Fruit fly (Drosophila melanogaster) whole organism, embryonic: ENCODE results near the gene cnc.

Experiments
- Awh ChIP-seq: fragments of 200-800 bp; sonication (Bioruptor generic); IDR thresholded peaks from 2 replicates; pipeline ENCODE4, ENCODE4 v1.3.6; 2022; ENCODE audit warnings: missing biosample characterization, missing genetic modification characterization
- Bgb ChIP-seq: fragments of 200-800 bp; sonication (Bioruptor generic); IDR thresholded peaks from 2 replicates; pipeline ENCODE4 v1.3.6; 2022; ENCODE audit warnings: missing biosample characterization, missing genetic modification characterization; ENCODE audit not compliant: partially characterized antibody
- CG10321 ChIP-seq: fragments of 200-800 bp; sonication (Bioruptor generic); IDR thresholded peaks from 2 replicates; pipeline ENCODE4 v1.3.6; 2022; ENCODE audit warnings: missing biosample characterization, missing genetic modification characterization
- CG11504 ChIP-seq: fragments of 200-800 bp; sonication (Bioruptor generic); optimal IDR thresholded peaks from 3 replicates; lab custom pipeline; 2019; ENCODE audit warnings: missing biosample characterization, mild to moderate bottlenecking, missing genetic modification characterization, moderate library complexity
- CG12104 ChIP-seq: fragments of 200-800 bp; sonication (Bioruptor generic); optimal IDR thresholded peaks from 3 replicates; lab custom pipeline; 2016; ENCODE audit warnings: missing biosample characterization, missing genetic modification characterization
- CG12769 ChIP-seq: fragments of 200-800 bp; sonication (Bioruptor generic); optimal IDR thresholded peaks from 2 replicates; lab custom pipeline; 2019; ENCODE audit warnings: missing biosample characterization, mild to moderate bottlenecking, missing genetic modification characterization, moderate library complexity
- CG14860 ChIP-seq: fragments of 200-800 bp; sonication (Bioruptor generic); IDR thresholded peaks from 3 replicates; pipeline ENCODE4 v1.3.6; 2022; ENCODE audit warnings: missing biosample characterization, missing genetic modification characterization; ENCODE audit not compliant: partially characterized antibody
- CG17568 ChIP-seq: fragments of 200-800 bp; sonication (Bioruptor generic); optimal IDR thresholded peaks from 2 replicates; lab custom pipeline; 2018; ENCODE audit warnings: missing biosample characterization, mild to moderate bottlenecking, missing genetic modification characterization, moderate library complexity
- CG2129 ChIP-seq: fragments of 200-800 bp; sonication (Bioruptor generic); IDR thresholded peaks from 2 replicates; pipeline ENCODE4 v1.3.6; 2022; ENCODE audit warnings: missing biosample characterization, missing genetic modification characterization; ENCODE audit not compliant: partially characterized antibody
- CG2712 ChIP-seq: fragments of 200-800 bp; optimal IDR thresholded peaks from 3 replicates; lab custom pipeline; 2019; ENCODE audit warnings: missing biosample characterization, mild to moderate bottlenecking, missing genetic modification characterization, moderate library complexity
- CG3726 ChIP-seq: fragments of 200-800 bp; sonication (Bioruptor generic); IDR thresholded peaks from 3 replicates; pipeline ENCODE4, ENCODE4 v1.3.6; 2022; ENCODE audit warnings: missing biosample characterization, missing genetic modification characterization
- CG6175 ChIP-seq: fragments of 200-800 bp; sonication (Bioruptor generic); IDR thresholded peaks from 3 replicates; pipeline ENCODE4 v1.3.6; 2022; ENCODE audit warnings: missing biosample characterization, missing genetic modification characterization
- D19A ChIP-seq: fragments of 200-800 bp; optimal IDR thresholded peaks from 3 replicates; lab custom pipeline; 2019; ENCODE audit warnings: missing biosample characterization, mild to moderate bottlenecking, missing genetic modification characterization, moderate library complexity
- Deaf1 ChIP-seq: fragments of 200-800 bp; optimal IDR thresholded peaks from 3 replicates; lab custom pipeline; 2019; ENCODE audit warnings: missing biosample characterization, mild to moderate bottlenecking, missing genetic modification characterization, moderate library complexity
- Dfd ChIP-seq, 2 experiments: fragments of >200 bp; optimal IDR thresholded peaks; 2 replicates each; lab custom pipeline; 2017; ENCODE audit warnings: missing biosample characterization in 2 of 2, missing genetic modification characterization in 2 of 2
- Dip2 ChIP-seq: fragments of 200-800 bp; sonication (Bioruptor generic); IDR thresholded peaks from 2 replicates; pipeline ENCODE4 v1.3.6; 2022; ENCODE audit warnings: missing biosample characterization, missing genetic modification characterization
- Drgx ChIP-seq: fragments of 200-800 bp; sonication (Bioruptor generic); IDR thresholded peaks from 2 replicates; pipeline ENCODE4 v1.3.6; 2022; ENCODE audit warnings: missing biosample characterization, missing genetic modification characterization
- E2f1 ChIP-seq: fragments of 200-800 bp; sonication (Bioruptor generic); IDR thresholded peaks from 2 replicates; pipeline ENCODE4 v1.3.6; 2022; ENCODE audit warnings: missing biosample characterization, missing genetic modification characterization
- Med ChIP-seq: fragments of 200-800 bp; sonication (Bioruptor generic); peaks from one replicate; lab custom pipeline; 2016; ENCODE audit warnings: missing biosample characterization, missing genetic modification characterization, mild to moderate bottlenecking, inconsistent platforms, moderate library complexity
- NFAT ChIP-seq: fragments of 200-800 bp; sonication (Bioruptor generic); IDR thresholded peaks from 2 replicates; pipeline ENCODE4 v1.3.6; 2022; ENCODE audit warnings: missing biosample characterization, missing genetic modification characterization
- Neu2 ChIP-seq: fragments of 200-800 bp; sonication (Bioruptor generic); optimal IDR thresholded peaks from 3 replicates; lab custom pipeline; 2016; ENCODE audit warnings: missing biosample characterization, missing genetic modification characterization, borderline replicate concordance
- Nf-YB ChIP-seq: fragments of 200-800 bp; sonication (Bioruptor generic); optimal IDR thresholded peaks from 3 replicates; lab custom pipeline; 2019; ENCODE audit warnings: missing biosample characterization, mild to moderate bottlenecking, missing genetic modification characterization, moderate library complexity
- Nf-YC ChIP-seq: fragments of 200-800 bp; optimal IDR thresholded peaks from 3 replicates; lab custom pipeline; 2019; ENCODE audit warnings: missing biosample characterization, mild to moderate bottlenecking, missing genetic modification characterization, moderate library complexity
- Pdp1 ChIP-seq, 2 experiments: fragments of 200-800 bp; sonication (Bioruptor generic); optimal IDR thresholded peaks; 3 replicates each; lab custom pipeline; 2016; ENCODE audit warnings: missing biosample characterization in 2 of 2, missing genetic modification characterization in 2 of 2, mild to moderate bottlenecking in 1 of 2, moderate library complexity in 1 of 2
- Sry-β ChIP-seq: fragments of 200-800 bp; sonication (Bioruptor generic); optimal IDR thresholded peaks from 2 replicates; lab custom pipeline; 2018; ENCODE audit warnings: missing biosample characterization, mild to moderate bottlenecking, missing genetic modification characterization, moderate library complexity
- abd-A ChIP-seq: fragments of 200-800 bp; sonication (Bioruptor generic); optimal IDR thresholded peaks from 3 replicates; lab custom pipeline; 2019; ENCODE audit warnings: missing biosample characterization, mild to moderate bottlenecking, missing genetic modification characterization, moderate library complexity
- cg ChIP-seq: fragments of 200-800 bp; sonication (Bioruptor generic); optimal IDR thresholded peaks from 3 replicates; lab custom pipeline; 2019; ENCODE audit warnings: missing biosample characterization, mild to moderate bottlenecking, missing genetic modification characterization, moderate library complexity
- chinmo ChIP-seq: fragments of 200-800 bp; sonication (Bioruptor generic); IDR thresholded peaks from 4 replicates; pipeline ENCODE4 v1.3.6; 2022; ENCODE audit warnings: missing biosample characterization, missing genetic modification characterization; ENCODE audit not compliant: partially characterized antibody
- dimm ChIP-seq: fragments of 200-800 bp; sonication (Bioruptor generic); IDR thresholded peaks from 2 replicates; pipeline ENCODE4 v1.3.6; 2022; ENCODE audit warnings: missing biosample characterization, missing genetic modification characterization
- fru ChIP-seq: fragments of >200 bp; optimal IDR thresholded peaks from 2 replicates; lab custom pipeline; 2017
- gem ChIP-seq: fragments of 200-800 bp; sonication (Bioruptor generic); optimal IDR thresholded peaks from 2 replicates; lab custom pipeline; 2019; ENCODE audit warnings: missing biosample characterization, mild to moderate bottlenecking, missing genetic modification characterization, moderate library complexity
- kni ChIP-seq: fragments of 200-800 bp; sonication (Bioruptor generic); optimal IDR thresholded peaks from 3 replicates; lab custom pipeline; 2017; ENCODE audit warnings: mild to moderate bottlenecking, missing biosample characterization, missing genetic modification reagents, missing genetic modification characterization
- lilli ChIP-seq: fragments of 200-800 bp; sonication (Bioruptor generic); optimal IDR thresholded peaks from 3 replicates; lab custom pipeline; 2016; ENCODE audit warnings: missing biosample characterization, missing genetic modification characterization
- nerfin-2 ChIP-seq: fragments of 200-800 bp; sonication (Bioruptor generic); IDR thresholded peaks from 2 replicates; pipeline ENCODE4 v1.3.6; 2022; ENCODE audit warnings: missing biosample characterization, missing genetic modification characterization; ENCODE audit not compliant: partially characterized antibody
- prd ChIP-seq, 3 experiments: fragments of >200 bp in 2 of 3; fragments of 200-800 bp in 1 of 3; sonication (Bioruptor generic) in 1 of 3; optimal IDR thresholded peaks in 2 of 3; IDR thresholded peaks in 1 of 3; 2 replicates in 2 of 3; 3 replicates in 1 of 3; pipeline versions ENCODE4 v1.3.6 to Lab custom; 2017 to 2022; ENCODE audit warnings: missing biosample characterization in 1 of 3, missing genetic modification characterization in 1 of 3
- pros ChIP-seq: fragments of 200-800 bp; sonication (Bioruptor generic); optimal IDR thresholded peaks from 3 replicates; lab custom pipeline; 2019; ENCODE audit warnings: missing biosample characterization, mild to moderate bottlenecking, missing genetic modification characterization, moderate library complexity
- row ChIP-seq: fragments of 200-800 bp; sonication (Bioruptor generic); IDR thresholded peaks from 3 replicates; pipeline ENCODE4 v1.3.6; 2022; ENCODE audit warnings: missing biosample characterization, missing genetic modification characterization
- sd ChIP-seq: fragments of 200-800 bp; sonication (Bioruptor generic); optimal IDR thresholded peaks from 3 replicates; lab custom pipeline; 2018; ENCODE audit warnings: missing biosample characterization, mild to moderate bottlenecking, missing genetic modification characterization, moderate library complexity
- sens ChIP-seq: fragments of 200-800 bp; sonication (Bioruptor generic); peaks from one replicate; lab custom pipeline; 2016; ENCODE audit warnings: missing biosample characterization, missing genetic modification characterization
- tll ChIP-seq, 2 experiments: fragments of 200-800 bp in 1 of 2; fragments of >200 bp in 1 of 2; sonication (Bioruptor generic) in 1 of 2; optimal IDR thresholded peaks; 2 replicates each; lab custom pipeline; 2017 to 2019; ENCODE audit warnings: missing biosample characterization in 2 of 2, missing genetic modification characterization in 2 of 2, mild to moderate bottlenecking in 1 of 2, moderate library complexity in 1 of 2
- ttk ChIP-seq: fragments of 200-800 bp; sonication (Bioruptor generic); IDR thresholded peaks from 2 replicates; pipeline ENCODE4 v2.1.2; 2022; ENCODE audit warnings: missing biosample characterization, missing genetic modification characterization
- twi ChIP-seq: fragments of 200-800 bp; optimal IDR thresholded peaks from 2 replicates; lab custom pipeline; 2019; ENCODE audit warnings: missing biosample characterization, mild to moderate bottlenecking, missing genetic modification characterization, moderate library complexity
- vvl ChIP-seq: fragments of 200-800 bp; sonication (Bioruptor generic); IDR thresholded peaks from 2 replicates; pipeline ENCODE4 v1.3.6; 2022; ENCODE audit warnings: missing biosample characterization, missing genetic modification characterization
- z ChIP-seq: fragments of 200-800 bp; sonication (Bioruptor generic); IDR thresholded peaks from 3 replicates; pipeline ENCODE4 v1.3.6; 2022; ENCODE audit warnings: missing biosample characterization, missing genetic modification characterization
- zen ChIP-seq: fragments of 200-800 bp; sonication (Bioruptor generic); optimal IDR thresholded peaks from 3 replicates; lab custom pipeline; 2018; ENCODE audit warnings: missing biosample characterization, mild to moderate bottlenecking, missing genetic modification characterization, moderate library complexity

The cnc gene

dm6 chr3R:23145681-23146080, 80.8 kb downstream of the cnc start:
- TF ChIP-seq sd (no peak), Neu2 (peak; percentile 94), tll (GFP tag; optimal IDR thresholded peaks at IDR 0.05; lab: Kevin White, UChicago) (peak in 1 of 2 experiments; percentile 0), zen (tag; lab: Kevin White, UChicago) (peak; percentile 33)

dm6 chr3R:23144654-23145053, 81.9 kb downstream of the cnc start:
- 0 out of 2 replicates have a peak, but pooled peaks have one; percentile 23 for TF ChIP-seq Drgx (GFP tag; lab: Robert Waterston, UW)
- no peak for TF ChIP-seq CG2129
- no peak for TF ChIP-seq lilli (GFP tag; lab: Kevin White, UChicago)
- TF ChIP-seq CG11504, result peak; percentile 20
- TF ChIP-seq D19A (tag; lab: Kevin White, UChicago), result peak; percentile 52
- TF ChIP-seq Bgb (GFP tag; lab: Robert Waterston, UW), result no peak
- peak; percentile 51; the same call in 1 of the 3 replicates for TF ChIP-seq row (GFP tag; lab: Robert Waterston, UW)
- TF ChIP-seq E2f1 (GFP tag; lab: Robert Waterston, UW), result peak; percentile 14; the same call in 1 of the 2 replicates
- TF ChIP-seq prd (optimal IDR thresholded peaks at IDR 0.05; lab: Kevin White, UChicago), result no peak
- TF ChIP-seq prd (GFP tag; IDR thresholded peaks at IDR 0.05; lab: Robert Waterston, UW), result peak; percentile 26; the same call in 1 of the 3 replicates
- peak in 1 of 2 experiments; percentile 29 for TF ChIP-seq Pdp1 (GFP tag; optimal IDR thresholded peaks at IDR 0.05; lab: Kevin White, UChicago)
- peak; percentile 66 for TF ChIP-seq sens (GFP tag; lab: Kevin White, UChicago)
- peak; percentile 29 for TF ChIP-seq CG2712 (tag; lab: Kevin White, UChicago)
- TF ChIP-seq Med (GFP tag; lab: Kevin White, UChicago), result peak; percentile 64
- no peak for TF ChIP-seq Sry-β (GFP tag; lab: Kevin White, UChicago)
- no peak for TF ChIP-seq CG14860 (GFP tag; lab: Robert Waterston, UW)
- peak; percentile 5 for TF ChIP-seq gem (tag; lab: Kevin White, UChicago)
- TF ChIP-seq sd, result peak; percentile 2
- TF ChIP-seq fru (lab: Kevin White, UChicago), result no peak

- peak; percentile 48; the same call in 1 of the 3 replicates for TF ChIP-seq z (GFP tag; lab: Robert Waterston, UW)
- no peak for TF ChIP-seq CG12104
- peak; percentile 94 for TF ChIP-seq CG6175
- peak; percentile 73 for TF ChIP-seq pros (GFP tag; lab: Kevin White, UChicago)
- peak; percentile 74 for TF ChIP-seq abd-A (tag; lab: Kevin White, UChicago)
- TF ChIP-seq kni (GFP tag; lab: Kevin White, UChicago), result peak; percentile 78
- TF ChIP-seq Nf-YC, result peak; percentile 84
- no peak for TF ChIP-seq Dfd (GFP tag; optimal IDR thresholded peaks at IDR 0.05; lab: Kevin White, UChicago)
- 0 out of 2 replicates have a peak, but pooled peaks have one; percentile 11 for TF ChIP-seq ttk (GFP tag; lab: Robert Waterston, UW)
- TF ChIP-seq sd, result peak; percentile 2
- peak; percentile 93 for TF ChIP-seq CG2712 (tag; lab: Kevin White, UChicago)
- TF ChIP-seq dimm (GFP tag; lab: Robert Waterston, UW), result no peak
- TF ChIP-seq CG17568 (GFP tag; lab: Kevin White, UChicago), result no peak
- TF ChIP-seq CG10321, result peak; percentile 14; the same call in 1 of the 2 replicates
- peak; percentile 57 for TF ChIP-seq Deaf1
- peak; percentile 89 for TF ChIP-seq Nf-YB (GFP tag; lab: Kevin White, UChicago)
- TF ChIP-seq twi (tag; lab: Kevin White, UChicago), result peak; percentile 41
- TF ChIP-seq Dip2, result no peak
- 0 out of 2 replicates have a peak, but pooled peaks have one; percentile 17 for TF ChIP-seq vvl (GFP tag; lab: Robert Waterston, UW)
- TF ChIP-seq NFAT (GFP tag; lab: Robert Waterston, UW), result 0 out of 2 replicates have a peak, but pooled peaks have one; percentile 10
- 0 out of 2 replicates have a peak, but pooled peaks have one; percentile 28 for TF ChIP-seq Awh (GFP tag; lab: Robert Waterston, UW)
- TF ChIP-seq chinmo (GFP tag; lab: Robert Waterston, UW), result 0 out of 4 replicates have a peak, but pooled peaks have one; percentile 58
- TF ChIP-seq CG3726 (GFP tag; lab: Robert Waterston, UW), result 0 out of 3 replicates have a peak, but pooled peaks have one; percentile 29
- peak; percentile 96 for TF ChIP-seq cg (GFP tag; lab: Kevin White, UChicago)
- peak; percentile 53 for TF ChIP-seq CG12769
- TF ChIP-seq nerfin-2, result 0 out of 2 replicates have a peak, but pooled peaks have one; percentile 4
Observed at dm6 chr3R:23143440-23143839, 83.1 kb downstream of the cnc start.
